Fruit fly (Drosophila melanogaster): ENCODE results near the gene CG44362.

CG44362 gene

dm6 chr3L:11379698-11380438, 17.5 kb upstream of the CG44362 start:
- no peak for TF ChIP-seq Rel (GFP tag; optimal IDR thresholded peaks at IDR 0.05)
- TF ChIP-seq Rel (tag; optimal IDR thresholded peaks at IDR 0.05), result peak; percentile 50
- peak; percentile 74 for TF ChIP-seq Hr83 (GFP tag; optimal IDR thresholded peaks at IDR 0.05; ENCODE audit: poor library complexity, severe bottlenecking)
- TF ChIP-seq HLH106 (tag; optimal IDR thresholded peaks at IDR 0.05), result peak; percentile 87
- peak; percentile 4 to 91 for TF ChIP-seq foxo (GFP tag; optimal IDR thresholded peaks at IDR 0.05)
- peak; percentile 71 for TF ChIP-seq Jra (GFP tag; optimal IDR thresholded peaks at IDR 0.05)
- peak; percentile 68 for TF ChIP-seq dmrt93B (GFP tag; optimal IDR thresholded peaks at IDR 0.05)
- peak; percentile 83 for TF ChIP-seq OdsH (GFP tag; optimal IDR thresholded peaks at IDR 0.05)
- TF ChIP-seq ey (GFP tag; optimal IDR thresholded peaks at IDR 0.05), result peak; percentile 89
- peak; percentile 8 for TF ChIP-seq Mio (GFP tag; optimal IDR thresholded peaks at IDR 0.05)
- no peak for TF ChIP-seq N (GFP tag; optimal IDR thresholded peaks at IDR 0.05)
- peak; percentile 94 for TF ChIP-seq br (GFP tag; optimal IDR thresholded peaks at IDR 0.05)
- TF ChIP-seq pan (optimal IDR thresholded peaks at IDR 0.05), result peak; percentile 4
- TF ChIP-seq CG9705 (GFP tag; optimal IDR thresholded peaks at IDR 0.05), result peak; percentile 74
- peak; percentile 63 for TF ChIP-seq brk (GFP tag; optimal IDR thresholded peaks at IDR 0.05)
- TF ChIP-seq sage (GFP tag; optimal IDR thresholded peaks at IDR 0.05), result peak; percentile 68
- peak; percentile 33 for TF ChIP-seq CG32264 (GFP tag; optimal IDR thresholded peaks at IDR 0.05)
- peak; percentile 31 for TF ChIP-seq jim (GFP tag; optimal IDR thresholded peaks at IDR 0.05)
- no peak for TF ChIP-seq Abd-B (GFP tag; optimal IDR thresholded peaks at IDR 0.05)
- peak; percentile 97 for TF ChIP-seq woc (GFP tag; optimal IDR thresholded peaks at IDR 0.05)
- TF ChIP-seq psq (GFP tag; optimal IDR thresholded peaks at IDR 0.05), result peak; percentile 87
- TF ChIP-seq rgr (GFP tag; optimal IDR thresholded peaks at IDR 0.05), result peak; percentile 87
- no peak for TF ChIP-seq lola (GFP tag; optimal IDR thresholded peaks at IDR 0.05)
- no peak for TF ChIP-seq dsf (GFP tag; optimal IDR thresholded peaks at IDR 0.05; ENCODE audit: borderline replicate concordance)
- no peak for TF ChIP-seq dl (GFP tag; optimal IDR thresholded peaks at IDR 0.05; ENCODE audit: insufficient read depth in 1 of 2, partially characterized antibody in 2 of 2)
- TF ChIP-seq GATAd (GFP tag; optimal IDR thresholded peaks at IDR 0.05), result no peak
- TF ChIP-seq sv (GFP tag; optimal IDR thresholded peaks at IDR 0.05), result peak; percentile 54
- TF ChIP-seq Myc (optimal IDR thresholded peaks at IDR 0.05), result no peak
- no peak for TF ChIP-seq Vsx2 (GFP tag; optimal IDR thresholded peaks at IDR 0.05; ENCODE audit: partially characterized antibody)
- no peak for TF ChIP-seq Dif (GFP tag; optimal IDR thresholded peaks at IDR 0.05; ENCODE audit: partially characterized antibody)
- no peak for TF ChIP-seq usp (GFP tag; optimal IDR thresholded peaks at IDR 0.05)
- TF ChIP-seq Hnf4 (GFP tag; optimal IDR thresholded peaks at IDR 0.05), result peak; percentile 86
- peak; percentile 91 for TF ChIP-seq h (GFP tag; optimal IDR thresholded peaks at IDR 0.05)
- peak; percentile 38 for TF ChIP-seq CrebA (GFP tag; optimal IDR thresholded peaks at IDR 0.05; ENCODE audit: borderline replicate concordance)
- no peak for TF ChIP-seq Dfd (GFP tag; optimal IDR thresholded peaks at IDR 0.05)
- peak; percentile 83 for TF ChIP-seq Sp1 (GFP tag; optimal IDR thresholded peaks at IDR 0.05)
- peak; percentile 93 for TF ChIP-seq fru (GFP tag; optimal IDR thresholded peaks at IDR 0.05)
- peak; percentile 71 for TF ChIP-seq tai (GFP tag; optimal IDR thresholded peaks at IDR 0.05)
- TF ChIP-seq Hr78 (GFP tag; optimal IDR thresholded peaks at IDR 0.05), result no peak

DNA sequence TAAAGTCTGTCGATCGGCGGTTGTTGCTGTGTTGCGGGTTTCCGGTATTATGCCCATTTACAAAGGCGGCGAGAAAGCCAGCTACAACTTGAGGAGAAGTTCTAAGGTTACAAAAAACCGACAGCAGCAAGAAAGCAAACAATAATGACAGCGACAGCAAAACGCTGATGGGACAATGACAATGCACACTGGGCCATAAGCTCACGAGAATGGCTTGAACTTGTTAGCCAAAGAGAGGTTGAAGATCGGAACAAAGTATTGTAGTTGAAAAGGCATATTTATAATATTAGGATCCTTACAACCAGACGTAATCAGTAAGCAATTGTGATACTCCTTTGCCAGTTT, 16.9 kb upstream of the CG44362 start:
- no peak for TF ChIP-seq tai (GFP tag; optimal IDR thresholded peaks at IDR 0.05)

Measured in whole organism, wandering third instar larva.